Worm (Caenorhabditis elegans) whole organism, L1 larva: ENCODE results near the gene R193.2.

ENCODE experiments used
- C04F5.9 ChIP-seq: sonication (generic microtip); optimal IDR thresholded peaks from 2 replicates; lab custom pipeline; 2016; ENCODE audit warnings: missing genetic modification characterization, missing compliant biosample characterization
- C34B4.2 ChIP-seq: sonication (generic microtip); optimal IDR thresholded peaks from 2 replicates; lab custom pipeline; 2017; ENCODE audit warnings: mild to moderate bottlenecking, missing genetic modification characterization, missing compliant biosample characterization
- F16B12.6 ChIP-seq: fragments of 150-350 bp; optimal IDR thresholded peaks from 2 replicates; lab custom pipeline; 2014; ENCODE audit warnings: missing biosample characterization, missing genetic modification characterization
- ama-1 ChIP-seq: fragments of 150-350 bp; optimal IDR thresholded peaks from 2 replicates; lab custom pipeline; 2014
- blmp-1 ChIP-seq: fragments of 150-350 bp; optimal IDR thresholded peaks from 2 replicates; lab custom pipeline; 2014; ENCODE audit warnings: missing biosample characterization, missing genetic modification characterization
- ceh-8 ChIP-seq: fragments of 200-800 bp; sonication (Bioruptor generic); optimal IDR thresholded peaks from 2 replicates; lab custom pipeline; 2018; ENCODE audit warnings: mild to moderate bottlenecking, missing genetic modification characterization, moderate library complexity, missing compliant biosample characterization
- ces-1 ChIP-seq: fragments of 150-350 bp; optimal IDR thresholded peaks from 2 replicates; lab custom pipeline; 2014; ENCODE audit warnings: missing biosample characterization, missing genetic modification reagents, missing genetic modification characterization
- dpl-1 ChIP-seq, 3 experiments: fragments of 150-350 bp in 2 of 3; sonication (generic microtip) in 1 of 3; optimal IDR thresholded peaks; 2 replicates each; lab custom pipeline; 2014 to 2017; ENCODE audit warnings: missing biosample characterization in 3 of 3, missing genetic modification characterization in 3 of 3, missing genetic modification reagents in 3 of 3
- dsc-1 ChIP-seq: sonication (generic microtip); optimal IDR thresholded peaks from 2 replicates; lab custom pipeline; 2016; ENCODE audit warnings: mild to moderate bottlenecking, missing genetic modification characterization, missing compliant biosample characterization
- egl-13 ChIP-seq: sonication (generic microtip); optimal IDR thresholded peaks from 2 replicates; lab custom pipeline; 2016; ENCODE audit warnings: missing genotype, missing genetic modification reagents, missing genetic modification characterization, missing compliant biosample characterization
- egl-27 ChIP-seq, 2 experiments: fragments of 150-350 bp in 1 of 2; sonication (generic microtip); optimal IDR thresholded peaks; 3 replicates each; lab custom pipeline; 2017 to 2018; ENCODE audit warnings: missing biosample characterization in 2 of 2, missing genetic modification characterization in 2 of 2, missing genetic modification reagents in 2 of 2
- ets-5 ChIP-seq: fragments of 200-800 bp; sonication (Bioruptor generic); IDR thresholded peaks from 2 replicates; pipeline ENCODE4 v1.3.6; 2022; ENCODE audit warnings: missing genetic modification characterization, missing compliant biosample characterization
- fkh-8 ChIP-seq: sonication (generic microtip); optimal IDR thresholded peaks from 2 replicates; lab custom pipeline; 2016; ENCODE audit warnings: mild to moderate bottlenecking, missing genetic modification characterization, missing compliant biosample characterization
- fos-1 ChIP-seq: fragments of 150-350 bp; optimal IDR thresholded peaks from 2 replicates; lab custom pipeline; 2014; ENCODE audit warnings: missing biosample characterization, missing genetic modification characterization
- hlh-17 ChIP-seq: fragments of 200-800 bp; sonication (Bioruptor generic); optimal IDR thresholded peaks from 2 replicates; lab custom pipeline; 2018; ENCODE audit warnings: missing genetic modification characterization, mild to moderate bottlenecking, missing compliant biosample characterization, moderate library complexity, borderline replicate concordance
- hpl-2 ChIP-seq: fragments of 150-350 bp; optimal IDR thresholded peaks from 2 replicates; lab custom pipeline; 2014; ENCODE audit warnings: missing biosample characterization, missing genetic modification reagents, missing genetic modification characterization
- isw-1 ChIP-seq: fragments of 200-800 bp; sonication (Bioruptor generic); IDR thresholded peaks from 2 replicates; pipeline ENCODE4 v1.3.6; 2022; ENCODE audit warnings: missing genetic modification characterization, missing compliant biosample characterization
- jun-1 ChIP-seq: fragments of 150-350 bp; optimal IDR thresholded peaks from 2 replicates; lab custom pipeline; 2014; ENCODE audit warnings: missing biosample characterization, missing genetic modification reagents, missing genetic modification characterization
- lin-13 ChIP-seq: fragments of 150-350 bp; optimal IDR thresholded peaks from 2 replicates; lab custom pipeline; 2014; ENCODE audit warnings: missing biosample characterization, missing genetic modification reagents, missing genetic modification characterization
- lin-14 ChIP-seq: fragments of 200-800 bp; sonication (Bioruptor generic); optimal IDR thresholded peaks from 2 replicates; lab custom pipeline; 2018; ENCODE audit warnings: mild to moderate bottlenecking, missing genetic modification characterization, moderate library complexity, missing compliant biosample characterization
- lin-15B ChIP-seq: fragments of 150-350 bp; sonication (generic microtip); optimal IDR thresholded peaks from 3 replicates; lab custom pipeline; 2014; ENCODE audit warnings: missing biosample characterization, missing genetic modification characterization
- lin-35 ChIP-seq, 2 experiments: fragments of 150-350 bp; optimal IDR thresholded peaks; 2 replicates each; lab custom pipeline; 2014; ENCODE audit warnings: missing biosample characterization in 2 of 2, missing genetic modification characterization in 2 of 2, missing genetic modification reagents in 2 of 2
- lir-3 ChIP-seq: sonication (generic microtip); optimal IDR thresholded peaks from 2 replicates; lab custom pipeline; 2016; ENCODE audit warnings: mild to moderate bottlenecking, missing genetic modification characterization, moderate library complexity, missing compliant biosample characterization; ENCODE audit not compliant: poor library complexity
- lsy-2 ChIP-seq, 2 experiments: fragments of 150-350 bp; optimal IDR thresholded peaks; 2 replicates each; lab custom pipeline; 2014; ENCODE audit warnings: missing biosample characterization in 2 of 2, missing genetic modification characterization in 2 of 2
- mab-9 ChIP-seq: fragments of 200-800 bp; sonication (Bioruptor generic); IDR thresholded peaks from 2 replicates; pipeline ENCODE4 v1.3.6; 2022; ENCODE audit warnings: missing genetic modification reagents, missing genetic modification characterization, missing compliant biosample characterization
- mdl-1 ChIP-seq, 2 experiments: fragments of 150-350 bp; optimal IDR thresholded peaks; 2 replicates each; lab custom pipeline; 2014 to 2017; ENCODE audit warnings: missing biosample characterization in 2 of 2, missing genetic modification characterization in 2 of 2, inconsistent platforms in 1 of 2
- mef-2 ChIP-seq: fragments of 150-350 bp; optimal IDR thresholded peaks from 2 replicates; lab custom pipeline; 2014; ENCODE audit warnings: missing biosample characterization, missing genetic modification characterization
- mep-1 ChIP-seq: fragments of 150-350 bp; optimal IDR thresholded peaks from 2 replicates; lab custom pipeline; 2014; ENCODE audit warnings: missing biosample characterization, missing genetic modification characterization
- nhr-11 ChIP-seq: fragments of 150-350 bp; optimal IDR thresholded peaks from 2 replicates; lab custom pipeline; 2014; ENCODE audit warnings: missing biosample characterization, missing genetic modification characterization
- nhr-19 ChIP-seq: fragments of 200-800 bp; sonication (Bioruptor generic); conservative IDR thresholded peaks from 2 replicates; pipeline ENCODE4 v1.3.6; 2022; ENCODE audit warnings: missing genetic modification characterization, missing compliant biosample characterization
- nhr-237 ChIP-seq: fragments of 150-350 bp; optimal IDR thresholded peaks from 2 replicates; lab custom pipeline; 2014; ENCODE audit warnings: missing biosample characterization, missing genetic modification characterization
- nhr-28 ChIP-seq: fragments of 150-350 bp; optimal IDR thresholded peaks from 2 replicates; lab custom pipeline; 2014; ENCODE audit warnings: missing biosample characterization, missing genetic modification characterization
- nhr-71 ChIP-seq: sonication (generic microtip); optimal IDR thresholded peaks from 2 replicates; lab custom pipeline; 2016; ENCODE audit warnings: mild to moderate bottlenecking, missing genetic modification characterization, moderate library complexity, missing compliant biosample characterization
- nhr-76 ChIP-seq: sonication (generic microtip); optimal IDR thresholded peaks from 2 replicates; lab custom pipeline; 2017; ENCODE audit warnings: missing biosample characterization, missing genetic modification characterization
- nhr-84 ChIP-seq: sonication (generic microtip); optimal IDR thresholded peaks from 2 replicates; lab custom pipeline; 2017; ENCODE audit warnings: missing biosample characterization, missing genetic modification characterization
- nhr-85 ChIP-seq: sonication (generic microtip); peaks from one replicate; lab custom pipeline; 2016; ENCODE audit warnings: missing genetic modification characterization, inconsistent platforms, missing compliant biosample characterization
- pax-3 ChIP-seq: fragments of 200-800 bp; sonication (Bioruptor generic); optimal IDR thresholded peaks from 2 replicates; lab custom pipeline; 2018; ENCODE audit warnings: mild to moderate bottlenecking, missing genetic modification characterization, moderate library complexity, missing compliant biosample characterization
- pqm-1 ChIP-seq: sonication (generic microtip); optimal IDR thresholded peaks from 3 replicates; lab custom pipeline; 2017; ENCODE audit warnings: missing biosample characterization, missing genetic modification characterization
- skn-1 ChIP-seq: fragments of 150-350 bp; optimal IDR thresholded peaks from 2 replicates; lab custom pipeline; 2014; ENCODE audit warnings: missing biosample characterization, missing genetic modification characterization
- snu-23 ChIP-seq: sonication (generic microtip); optimal IDR thresholded peaks from 2 replicates; lab custom pipeline; 2016; ENCODE audit warnings: missing genetic modification characterization, missing compliant biosample characterization
- swsn-7 ChIP-seq: sonication (generic microtip); optimal IDR thresholded peaks from 2 replicates; lab custom pipeline; 2016; ENCODE audit warnings: missing genetic modification characterization, missing compliant biosample characterization
- tlp-1 ChIP-seq: fragments of 150-350 bp; optimal IDR thresholded peaks from 2 replicates; lab custom pipeline; 2014; ENCODE audit warnings: missing biosample characterization, missing genetic modification characterization
- unc-130 ChIP-seq: fragments of 150-350 bp; optimal IDR thresholded peaks from 2 replicates; lab custom pipeline; 2017; ENCODE audit warnings: missing biosample characterization, missing genetic modification characterization, inconsistent platforms
- unc-30 ChIP-seq: sonication (generic microtip); optimal IDR thresholded peaks from 2 replicates; lab custom pipeline; 2017; ENCODE audit warnings: missing biosample characterization, missing genetic modification characterization
- unc-62 ChIP-seq: fragments of 150-350 bp; optimal IDR thresholded peaks from 2 replicates; lab custom pipeline; 2014; ENCODE audit warnings: missing biosample characterization, missing genetic modification reagents, missing genetic modification characterization
- unc-86 ChIP-seq: sonication (generic microtip); optimal IDR thresholded peaks from 2 replicates; lab custom pipeline; 2016; ENCODE audit warnings: missing genetic modification characterization, missing compliant biosample characterization
- unc-98 ChIP-seq: fragments of 200-800 bp; sonication (Bioruptor generic); IDR thresholded peaks from 2 replicates; pipeline ENCODE4 v1.3.6; 2022; ENCODE audit warnings: missing genetic modification characterization, missing compliant biosample characterization
- vab-15 ChIP-seq: sonication (generic microtip); optimal IDR thresholded peaks from 2 replicates; lab custom pipeline; 2017; ENCODE audit warnings: missing genotype, mild to moderate bottlenecking, missing genetic modification characterization, missing compliant biosample characterization
- xbp-1 ChIP-seq: sonication (generic microtip); optimal IDR thresholded peaks from 2 replicates; lab custom pipeline; 2016; ENCODE audit warnings: missing genetic modification characterization, missing compliant biosample characterization
- zag-1 ChIP-seq: fragments of 150-350 bp; optimal IDR thresholded peaks from 2 replicates; lab custom pipeline; 2014; ENCODE audit warnings: missing biosample characterization, missing genetic modification characterization
- zip-4 ChIP-seq: fragments of 200-800 bp; sonication (Bioruptor generic); optimal IDR thresholded peaks from 2 replicates; lab custom pipeline; 2018; ENCODE audit warnings: mild to moderate bottlenecking, missing genetic modification characterization, moderate library complexity, missing compliant biosample characterization
- ztf-4 ChIP-seq: fragments of 150-350 bp; optimal IDR thresholded peaks from 2 replicates; lab custom pipeline; 2014; ENCODE audit warnings: missing biosample characterization, missing genetic modification characterization

Gene R193.2

DNA sequence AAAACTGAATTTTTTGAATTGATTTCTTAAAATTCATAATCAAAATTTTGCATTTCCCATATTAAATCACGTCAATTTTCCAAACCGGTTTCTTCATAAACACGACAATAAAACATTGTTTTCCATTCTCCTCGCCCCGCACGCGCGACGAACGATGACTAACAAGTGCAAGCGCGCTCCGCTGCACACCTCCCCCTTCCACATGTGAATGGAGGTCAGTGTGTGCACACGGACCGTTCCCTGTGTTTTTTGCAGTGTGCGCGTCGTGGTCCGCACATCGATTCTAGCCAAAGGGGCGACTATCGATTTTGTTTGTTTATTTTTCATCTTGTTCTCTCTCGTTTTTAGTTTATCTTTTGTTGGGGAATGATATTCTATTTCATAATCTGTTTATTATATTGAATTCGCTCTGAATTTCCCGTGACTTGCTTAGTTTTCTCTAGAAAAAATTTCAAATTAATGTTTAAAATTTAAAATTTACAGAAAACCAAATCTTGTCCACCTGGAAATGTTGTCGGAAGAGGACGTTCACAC lies 19.8 kb downstream of the R193.2 start, which contains the start of gene snx-1 (continued):
- TF ChIP-seq nhr-76 (tag; lab: Kevin White, UChicago) = no peak
- TF ChIP-seq mep-1 (tag; lab: Kevin White, UChicago) = peak; percentile 35
- peak; percentile 54 for TF ChIP-seq vab-15
- TF ChIP-seq blmp-1 = peak; percentile 38
- TF ChIP-seq ceh-8 (GFP tag; lab: Kevin White, UChicago) = no peak
- no peak for TF ChIP-seq dsc-1
- peak; percentile 87 for TF ChIP-seq skn-1
- peak; percentile 57 for TF ChIP-seq nhr-71
- TF ChIP-seq C34B4.2 (tag; lab: Kevin White, UChicago) = no peak
- peak; percentile 57 for TF ChIP-seq jun-1
- no peak for TF ChIP-seq lir-3 (tag; lab: Kevin White, UChicago)
- TF ChIP-seq mef-2 (tag; lab: Kevin White, UChicago) = no peak
- TF ChIP-seq ama-1 = no peak
- no peak for TF ChIP-seq tlp-1 (tag; lab: Kevin White, UChicago)
- TF ChIP-seq nhr-84 = no peak
- TF ChIP-seq nhr-237 = no peak
- TF ChIP-seq unc-62 (GFP tag; lab: Kevin White, UChicago) = no peak
- no peak for TF ChIP-seq fkh-8
- no peak for TF ChIP-seq unc-30 (tag; lab: Kevin White, UChicago)
- no peak for TF ChIP-seq ets-5
- peak; percentile 37 for TF ChIP-seq lin-15B (tag; lab: Kevin White, UChicago)
- TF ChIP-seq swsn-7 = peak; percentile 33
- TF ChIP-seq lsy-2 (tag; optimal IDR thresholded peaks at IDR 0.05; lab: Kevin White, UChicago) = peak; percentile 10 to 49
- no peak for TF ChIP-seq pax-3
- peak; percentile 0 for TF ChIP-seq unc-86
- no peak for TF ChIP-seq mab-9 (GFP tag; lab: Robert Waterston, UW)
- no peak for TF ChIP-seq egl-27 (tag; optimal IDR thresholded peaks at IDR 0.05; lab: Kevin White, UChicago)
- TF ChIP-seq hpl-2 = no peak
- TF ChIP-seq snu-23 (GFP tag; lab: Kevin White, UChicago) = peak; percentile 74
- no peak for TF ChIP-seq unc-130 (tag; lab: Kevin White, UChicago)
- no peak for TF ChIP-seq zip-4
- no peak for TF ChIP-seq zag-1 (tag; lab: Kevin White, UChicago)
- TF ChIP-seq lin-13 (GFP tag; lab: Kevin White, UChicago) = no peak
- no peak for TF ChIP-seq nhr-28 (tag; lab: Kevin White, UChicago)
- TF ChIP-seq xbp-1 (tag; lab: Kevin White, UChicago) = peak; percentile 27
- TF ChIP-seq lin-14 = peak; percentile 88
- TF ChIP-seq nhr-19 (GFP tag; lab: Robert Waterston, UW) = no peak
- no peak for TF ChIP-seq isw-1 (GFP tag; lab: Robert Waterston, UW)
- peak; percentile 13 for TF ChIP-seq fos-1 (tag; lab: Kevin White, UChicago)
- no peak for TF ChIP-seq unc-98
- TF ChIP-seq mdl-1 (tag; optimal IDR thresholded peaks at IDR 0.05; lab: Kevin White, UChicago) = peak in 1 of 2 experiments; percentile 73
- no peak for TF ChIP-seq C04F5.9 (tag; lab: Kevin White, UChicago)
- no peak for TF ChIP-seq egl-13 (tag; lab: Kevin White, UChicago)
- TF ChIP-seq pqm-1 (tag; lab: Kevin White, UChicago) = no peak
- TF ChIP-seq hlh-17 = no peak
- no peak for TF ChIP-seq F16B12.6 (tag; lab: Kevin White, UChicago)
- no peak for TF ChIP-seq ces-1 (GFP tag; lab: Kevin White, UChicago)
- TF ChIP-seq lin-35 (GFP tag; optimal IDR thresholded peaks at IDR 0.05; lab: Kevin White, UChicago) = peak; percentile 37 to 73
- TF ChIP-seq ztf-4 (tag; lab: Kevin White, UChicago) = no peak
- TF ChIP-seq nhr-85 (tag; lab: Kevin White, UChicago) = peak; percentile 75
- no peak for TF ChIP-seq nhr-11
- TF ChIP-seq dpl-1 (GFP tag; optimal IDR thresholded peaks at IDR 0.05; lab: Kevin White, UChicago) = peak in 2 of 3 experiments; percentile 29 to 34
